Worm (Caenorhabditis elegans) whole organism, mixed stage, embryonic: Measurements from ENCODE around the gene clc-19.

ENCODE experiments used
- ces-1 ChIP-seq: fragments of 150-350 bp; optimal IDR thresholded peaks from 2 replicates; lab custom pipeline; 2014; ENCODE audit warnings: missing biosample characterization, missing genetic modification reagents, missing genetic modification characterization
- elt-3 ChIP-seq: fragments of 150-350 bp; optimal IDR thresholded peaks from 2 replicates; lab custom pipeline; 2014; ENCODE audit warnings: missing biosample characterization, missing genetic modification characterization
- flh-1 ChIP-seq: fragments of 200-800 bp; sonication (Bioruptor generic); optimal IDR thresholded peaks from 2 replicates; lab custom pipeline; 2018; ENCODE audit warnings: mild to moderate bottlenecking, missing genetic modification characterization, moderate library complexity, missing compliant biosample characterization
- lsy-2 ChIP-seq: fragments of 150-350 bp; optimal IDR thresholded peaks from 2 replicates; lab custom pipeline; 2014; ENCODE audit warnings: missing biosample characterization, missing genetic modification characterization
- nhr-12 ChIP-seq: fragments of 150-350 bp; optimal IDR thresholded peaks from 2 replicates; lab custom pipeline; 2014; ENCODE audit warnings: missing biosample characterization, missing genetic modification characterization
- nhr-76 ChIP-seq: sonication (generic microtip); optimal IDR thresholded peaks from 2 replicates; lab custom pipeline; 2017; ENCODE audit warnings: missing biosample characterization, missing genetic modification characterization
- pha-4 ChIP-seq: fragments of 150-350 bp; optimal IDR thresholded peaks from 2 replicates; lab custom pipeline; 2018; ENCODE audit warnings: missing biosample characterization, missing genetic modification reagents, missing genetic modification characterization
- snpc-4 ChIP-seq: fragments of 150-350 bp; optimal IDR thresholded peaks from 2 replicates; lab custom pipeline; 2014; ENCODE audit warnings: missing biosample characterization, missing genetic modification characterization
- unc-120 ChIP-seq: sonication (generic microtip); optimal IDR thresholded peaks from 2 replicates; lab custom pipeline; 2017; ENCODE audit warnings: missing genetic modification characterization, missing compliant biosample characterization; ENCODE audit not compliant: poor library complexity, severe bottlenecking
- unc-39 ChIP-seq: fragments of 150-350 bp; optimal IDR thresholded peaks from 2 replicates; lab custom pipeline; 2014; ENCODE audit warnings: missing biosample characterization, missing genetic modification characterization
- ztf-11 ChIP-seq: fragments of 150-350 bp; optimal IDR thresholded peaks from 2 replicates; lab custom pipeline; 2014; ENCODE audit warnings: missing biosample characterization, missing genetic modification characterization

ce11 chrIII:831961-832360 is 41.4 kb downstream of the clc-19 start, which contains the start of gene ceeh-1:
- no peak for TF ChIP-seq unc-39 (tag; lab: Kevin White, UChicago)
- TF ChIP-seq flh-1 (GFP tag; lab: Kevin White, UChicago) = no peak
- no peak for TF ChIP-seq ces-1 (GFP tag; lab: Kevin White, UChicago)
- no peak for TF ChIP-seq nhr-76 (tag; lab: Kevin White, UChicago)
- no peak for TF ChIP-seq snpc-4 (tag; lab: Kevin White, UChicago)
- TF ChIP-seq lsy-2 = no peak
- no peak for TF ChIP-seq pha-4
- TF ChIP-seq elt-3 (tag; lab: Kevin White, UChicago) = no peak
- TF ChIP-seq ztf-11 (tag; lab: Kevin White, UChicago) = no peak
- no peak for TF ChIP-seq nhr-12 (tag; lab: Kevin White, UChicago)
- TF ChIP-seq unc-120 (tag; lab: Kevin White, UChicago) = no peak
